Worm (Caenorhabditis elegans): ENCODE results near the gene trd-1.

The trd-1 gene

DNA sequence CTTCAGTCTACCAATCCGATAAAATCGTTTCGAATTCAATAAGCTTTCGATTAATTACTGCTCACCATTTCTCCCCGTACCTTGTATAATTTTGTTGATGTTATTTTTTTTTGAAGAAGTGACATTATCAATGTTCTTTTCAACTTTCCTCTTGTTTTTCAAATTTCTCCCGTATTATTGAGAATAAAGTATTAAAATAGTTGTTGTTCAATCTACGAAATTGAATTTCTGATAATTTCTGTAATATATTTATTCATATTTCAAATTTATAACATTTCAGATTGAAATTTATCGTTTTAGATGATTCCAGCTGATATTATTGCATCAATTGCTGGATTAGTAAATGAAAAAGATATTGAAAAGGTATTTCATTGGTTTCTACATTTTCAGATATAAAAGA is at the start of gene trd-1:
trd-1 (plus strand) TSS at position 301 of the 400 bp plus-strand sequence.
- TF ChIP-seq zag-1 (tag; optimal IDR thresholded peaks at IDR 0.05) (no peak), ZK546.5 (tag; optimal IDR thresholded peaks at IDR 0.05) (no peak), eor-1 (tag; optimal IDR thresholded peaks at IDR 0.05) (no peak), mml-1 (tag; optimal IDR thresholded peaks at IDR 0.05) (no peak), skn-1 (tag; optimal IDR thresholded peaks at IDR 0.05) (no peak), ztf-11 (tag; optimal IDR thresholded peaks at IDR 0.05) (no peak), egl-27 (tag; optimal IDR thresholded peaks at IDR 0.05) (no peak)

- TF ChIP-seq R02D3.7 (tag; optimal IDR thresholded peaks at IDR 0.05) = no peak
- TF ChIP-seq ama-1 (optimal IDR thresholded peaks at IDR 0.05) = peak; percentile 53
- no peak for TF ChIP-seq nhr-76 (tag; optimal IDR thresholded peaks at IDR 0.05)
- no peak for TF ChIP-seq unc-62 (GFP tag; optimal IDR thresholded peaks at IDR 0.05)
- no peak for TF ChIP-seq egl-5 (tag; optimal IDR thresholded peaks at IDR 0.05)
These were observed 48.0 kb upstream of the trd-1 start for ce11 chrIII:7338009-7338408.

ce11 chrIII:7338693-7339092 is 47.3 kb upstream of the trd-1 start, which contains the start of gene kap-1:
Gene kap-1, plus strand, starts transcription at chrIII:7338835.
- TF ChIP-seq elt-2 (tag; optimal IDR thresholded peaks at IDR 0.05) (peak; percentile 11), sea-2 (GFP tag; optimal IDR thresholded peaks at IDR 0.05) (no peak), nhr-43 (tag; optimal IDR thresholded peaks at IDR 0.05; ENCODE audit: poor library complexity, severe bottlenecking) (peak; percentile 40), elt-1 (tag; optimal IDR thresholded peaks at IDR 0.05) (no peak), ceh-16 (tag; optimal IDR thresholded peaks at IDR 0.05) (no peak), nfya-1 (tag; optimal IDR thresholded peaks at IDR 0.05; ENCODE audit: insufficient read depth) (peak; percentile 33), nhr-77 (tag; optimal IDR thresholded peaks at IDR 0.05) (no peak), hmg-11 (tag; optimal IDR thresholded peaks at IDR 0.05) (peak; percentile 7), nhr-25 (tag; optimal IDR thresholded peaks at IDR 0.05) (no peak), unc-62 (GFP tag; optimal IDR thresholded peaks at IDR 0.05) (no peak), fos-1 (tag; optimal IDR thresholded peaks at IDR 0.05) (no peak), ceh-82 (tag; optimal IDR thresholded peaks at IDR 0.05) (no peak), ama-1 (optimal IDR thresholded peaks at IDR 0.05) (peak; percentile 90), lsy-12 (tag; optimal IDR thresholded peaks at IDR 0.05) (peak; percentile 56), elt-3 (tag; optimal IDR thresholded peaks at IDR 0.05) (no peak)

- TF ChIP-seq lsy-12 (tag; optimal IDR thresholded peaks at IDR 0.05) (no peak), pha-4 (tag; optimal IDR thresholded peaks at IDR 0.05) (no peak), pqm-1 (tag; optimal IDR thresholded peaks at IDR 0.05) (no peak), nhr-77 (tag; optimal IDR thresholded peaks at IDR 0.05) (no peak), nhr-237 (tag; optimal IDR thresholded peaks at IDR 0.05) (no peak), elt-3 (tag; optimal IDR thresholded peaks at IDR 0.05) (no peak), lin-15B (tag; optimal IDR thresholded peaks at IDR 0.05) (no peak), egl-27 (tag; optimal IDR thresholded peaks at IDR 0.05) (no peak), elt-1 (tag; optimal IDR thresholded peaks at IDR 0.05) (no peak), ceh-16 (tag; optimal IDR thresholded peaks at IDR 0.05) (no peak), ama-1 (optimal IDR thresholded peaks at IDR 0.05) (no peak)
These were observed 46.9 kb upstream of the trd-1 start for ce11 chrIII:7339138-7339537.

- TF ChIP-seq mml-1 (tag; optimal IDR thresholded peaks at IDR 0.05) (no peak), ceh-82 (tag; optimal IDR thresholded peaks at IDR 0.05) (no peak), fkh-2 (tag; optimal IDR thresholded peaks at IDR 0.05) (no peak), nhr-77 (tag; optimal IDR thresholded peaks at IDR 0.05) (no peak), sea-2 (GFP tag; optimal IDR thresholded peaks at IDR 0.05) (no peak), ZK546.5 (tag; optimal IDR thresholded peaks at IDR 0.05) (no peak), nhr-25 (tag; optimal IDR thresholded peaks at IDR 0.05) (no peak), daf-12 (tag; optimal IDR thresholded peaks at IDR 0.05) (no peak), hmg-11 (tag; optimal IDR thresholded peaks at IDR 0.05) (no peak)
These were observed 42.6 kb upstream of the trd-1 start, which contains the start of gene F08F8.6 for ce11 chrIII:7343389-7343788. Gene F08F8.6, plus strand, starts transcription at chrIII:7343689.

DNA sequence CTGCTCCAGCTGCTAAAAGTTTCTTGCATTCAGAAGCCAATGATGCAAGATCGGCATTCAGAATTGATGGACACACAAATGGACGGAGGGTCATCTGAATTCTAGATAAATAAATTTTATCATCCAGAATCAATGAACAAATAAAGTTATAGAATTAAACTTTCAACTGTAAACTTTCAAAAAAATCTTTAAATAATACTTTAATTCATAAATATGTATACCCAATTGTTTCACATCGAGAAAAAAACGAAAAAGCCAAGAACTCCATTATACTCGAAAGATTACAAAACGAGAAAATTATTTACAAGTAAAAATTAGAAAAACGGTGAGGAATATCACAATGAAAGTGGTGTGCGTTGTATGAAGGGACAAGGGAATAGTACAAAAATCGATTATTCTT is 39.0 kb upstream of the trd-1 start, which contains the start of gene F08F8.7:
F08F8.7 (minus strand) TSS at position 101 of the 400 bp plus-strand sequence.
- TF ChIP-seq ama-1 (optimal IDR thresholded peaks at IDR 0.05) (no peak), eor-1 (tag; optimal IDR thresholded peaks at IDR 0.05) (no peak), daf-12 (tag; optimal IDR thresholded peaks at IDR 0.05) (no peak), ceh-82 (tag; optimal IDR thresholded peaks at IDR 0.05) (no peak), ztf-4 (tag; optimal IDR thresholded peaks at IDR 0.05) (no peak), nhr-77 (tag; optimal IDR thresholded peaks at IDR 0.05) (no peak), ceh-28 (tag; optimal IDR thresholded peaks at IDR 0.05) (no peak), nhr-12 (tag; optimal IDR thresholded peaks at IDR 0.05) (no peak), sea-2 (GFP tag; optimal IDR thresholded peaks at IDR 0.05) (no peak), elt-2 (tag; optimal IDR thresholded peaks at IDR 0.05) (no peak), fkh-10 (GFP tag; optimal IDR thresholded peaks at IDR 0.05) (no peak), fos-1 (tag; optimal IDR thresholded peaks at IDR 0.05) (no peak), lin-39 (tag; optimal IDR thresholded peaks at IDR 0.05) (no peak), egl-5 (tag; optimal IDR thresholded peaks at IDR 0.05) (no peak), mdl-1 (tag; optimal IDR thresholded peaks at IDR 0.05) (no peak), nhr-67 (tag; optimal IDR thresholded peaks at IDR 0.05) (no peak), ztf-11 (tag; optimal IDR thresholded peaks at IDR 0.05) (no peak), nhr-25 (tag; optimal IDR thresholded peaks at IDR 0.05) (no peak), zag-1 (tag; optimal IDR thresholded peaks at IDR 0.05) (no peak)

Data from whole organism, L3 larva.